Fruit fly (Drosophila melanogaster) whole organism, prepupa: Measurements from ENCODE around the gene CG31278.

Source experiments
- Blimp-1 ChIP-seq: fragments of 200-800 bp; sonication (Bioruptor generic); optimal IDR thresholded peaks from 3 replicates; lab custom pipeline; 2017; ENCODE audit warnings: missing biosample characterization, missing genetic modification characterization, mild to moderate bottlenecking, moderate library complexity, missing genetic modification reagents
- CG11902 ChIP-seq: fragments of 200-800 bp; sonication (Bioruptor generic); optimal IDR thresholded peaks from 3 replicates; lab custom pipeline; 2016; ENCODE audit warnings: missing biosample characterization, missing genetic modification characterization
- CG15336 ChIP-seq: fragments of 200-800 bp; sonication (Bioruptor generic); IDR thresholded peaks from 2 replicates; pipeline ENCODE4 v1.3.6; 2022; ENCODE audit warnings: missing biosample characterization, missing genetic modification characterization
- CG16779 ChIP-seq: fragments of 200-800 bp; sonication (Bioruptor generic); optimal IDR thresholded peaks from 3 replicates; lab custom pipeline; 2017; ENCODE audit warnings: missing biosample characterization, mild to moderate bottlenecking, missing genetic modification characterization
- CG34406 ChIP-seq: fragments of 200-800 bp; sonication (Bioruptor generic); optimal IDR thresholded peaks from 3 replicates; lab custom pipeline; 2016; ENCODE audit warnings: missing biosample characterization, missing genetic modification characterization
- CG8319 ChIP-seq: fragments of 200-800 bp; sonication (Bioruptor generic); optimal IDR thresholded peaks from 3 replicates; lab custom pipeline; 2016; ENCODE audit warnings: missing biosample characterization, missing genetic modification characterization
- Hr39 ChIP-seq: fragments of 200-800 bp; sonication (Bioruptor generic); optimal IDR thresholded peaks from 2 replicates; lab custom pipeline; 2016; ENCODE audit warnings: missing biosample characterization, missing genetic modification characterization
- Lpt ChIP-seq: fragments of 200-800 bp; sonication (Bioruptor generic); optimal IDR thresholded peaks from 3 replicates; lab custom pipeline; 2016; ENCODE audit warnings: missing biosample characterization, missing genetic modification characterization
- OdsH ChIP-seq: fragments of 200-800 bp; sonication (Bioruptor generic); optimal IDR thresholded peaks from 3 replicates; lab custom pipeline; 2016; ENCODE audit warnings: missing biosample characterization, missing genetic modification characterization
- eg ChIP-seq: fragments of 200-800 bp; sonication (Bioruptor generic); IDR thresholded peaks from 3 replicates; pipeline ENCODE4 v1.3.6; 2022; ENCODE audit warnings: missing biosample characterization, missing genetic modification characterization
- esn ChIP-seq: fragments of 200-800 bp; sonication (Bioruptor generic); optimal IDR thresholded peaks from 2 replicates; lab custom pipeline; 2016; ENCODE audit warnings: missing biosample characterization, mild to moderate bottlenecking, missing genetic modification characterization, moderate library complexity
- topi ChIP-seq: fragments of 200-800 bp; sonication (Bioruptor generic); optimal IDR thresholded peaks from 3 replicates; lab custom pipeline; 2016; ENCODE audit warnings: missing biosample characterization, missing genetic modification characterization

dm6 chr3R:10681682-10681962 lies 26.5 kb downstream of the CG31278 start:
- TF ChIP-seq CG11902 (no peak), Lpt (no peak), OdsH (GFP tag; lab: Kevin White, UChicago) (no peak), Blimp-1 (GFP tag; lab: Kevin White, UChicago) (no peak), CG8319 (GFP tag; lab: Kevin White, UChicago) (no peak), CG16779 (tag; lab: Kevin White, UChicago) (no peak), eg (peak; percentile 81), Hr39 (no peak), esn (GFP tag; lab: Kevin White, UChicago) (no peak), CG15336 (GFP tag; lab: Robert Waterston, UW) (peak; percentile 60), topi (GFP tag; lab: Kevin White, UChicago) (no peak), CG34406 (GFP tag; lab: Kevin White, UChicago) (no peak)
